Fruit fly (Drosophila melanogaster) whole organism, pupa: ENCODE measurements around the gene CG10089.

Source experiments
- CG10348 ChIP-seq: fragments of 200-800 bp; sonication (Bioruptor generic); IDR thresholded peaks from 2 replicates; pipeline ENCODE4 v1.3.6; 2022; ENCODE audit warnings: missing biosample characterization, missing genetic modification characterization
- CG12605 ChIP-seq: fragments of 200-800 bp; sonication (Bioruptor generic); IDR thresholded peaks from 2 replicates; pipeline ENCODE4 v1.3.6; 2022; ENCODE audit warnings: missing biosample characterization, missing genetic modification characterization
- CG13204 ChIP-seq: fragments of 200-800 bp; sonication (Bioruptor generic); optimal IDR thresholded peaks from 2 replicates; lab custom pipeline; 2018; ENCODE audit warnings: missing biosample characterization, mild to moderate bottlenecking, missing genetic modification characterization, moderate library complexity
- CG14655 ChIP-seq: fragments of 200-800 bp; sonication (Bioruptor generic); optimal IDR thresholded peaks from 3 replicates; lab custom pipeline; 2017; ENCODE audit warnings: mild to moderate bottlenecking, missing biosample characterization, missing genetic modification reagents, missing genetic modification characterization
- CG15710 ChIP-seq: fragments of 200-800 bp; sonication (Bioruptor generic); optimal IDR thresholded peaks from 2 replicates; lab custom pipeline; 2018; ENCODE audit warnings: missing biosample characterization, mild to moderate bottlenecking, missing genetic modification characterization, moderate library complexity
- CG17806 ChIP-seq: fragments of 200-800 bp; sonication (Bioruptor generic); optimal IDR thresholded peaks from 2 replicates; lab custom pipeline; 2018; ENCODE audit warnings: missing biosample characterization, mild to moderate bottlenecking, missing genetic modification characterization, moderate library complexity
- CG32121 ChIP-seq: fragments of 200-800 bp; sonication (Bioruptor generic); IDR thresholded peaks from 2 replicates; pipeline ENCODE4 v1.3.6; 2022; ENCODE audit warnings: missing biosample characterization, missing genetic modification characterization
- CG34367 ChIP-seq: fragments of 200-800 bp; sonication (Bioruptor generic); optimal IDR thresholded peaks from 2 replicates; lab custom pipeline; 2018; ENCODE audit warnings: missing biosample characterization, mild to moderate bottlenecking, missing genetic modification characterization
- CG4496 ChIP-seq: fragments of 200-800 bp; sonication (Bioruptor generic); IDR thresholded peaks from 3 replicates; pipeline ENCODE4 v1.3.6; 2022; ENCODE audit warnings: missing biosample characterization, missing genetic modification characterization
- CG8159 ChIP-seq: fragments of 200-800 bp; sonication (Bioruptor generic); optimal IDR thresholded peaks from 3 replicates; lab custom pipeline; 2018; ENCODE audit warnings: missing biosample characterization, mild to moderate bottlenecking, missing genetic modification characterization, moderate library complexity
- CG8301 ChIP-seq: fragments of 200-800 bp; sonication (Bioruptor generic); optimal IDR thresholded peaks from 2 replicates; lab custom pipeline; 2018; ENCODE audit warnings: missing biosample characterization, mild to moderate bottlenecking, missing genetic modification characterization
- CG9948 ChIP-seq: fragments of 200-800 bp; sonication (Bioruptor generic); optimal IDR thresholded peaks from 2 replicates; lab custom pipeline; 2018; ENCODE audit warnings: missing biosample characterization, mild to moderate bottlenecking, missing genetic modification characterization, moderate library complexity
- D1 ChIP-seq: fragments of 200-800 bp; sonication (Bioruptor generic); optimal IDR thresholded peaks from 2 replicates; lab custom pipeline; 2018; ENCODE audit warnings: missing biosample characterization, mild to moderate bottlenecking, missing genetic modification characterization, moderate library complexity
- EcR ChIP-seq: fragments of 200-800 bp; sonication (Bioruptor generic); optimal IDR thresholded peaks from 3 replicates; lab custom pipeline; 2019; ENCODE audit warnings: missing biosample characterization, missing genetic modification characterization, mild to moderate bottlenecking, moderate library complexity, missing genetic modification reagents
- Ets98B ChIP-seq: fragments of 200-800 bp; sonication (Bioruptor generic); IDR thresholded peaks from 2 replicates; pipeline ENCODE4 v1.3.6; 2022; ENCODE audit warnings: missing biosample characterization, missing genetic modification characterization
- Pif1A ChIP-seq: fragments of 200-800 bp; sonication (Bioruptor generic); optimal IDR thresholded peaks from 3 replicates; lab custom pipeline; 2016; ENCODE audit warnings: missing biosample characterization, missing genetic modification characterization
- Pif1B ChIP-seq: fragments of 200-800 bp; sonication (Bioruptor generic); optimal IDR thresholded peaks from 3 replicates; lab custom pipeline; 2016; ENCODE audit warnings: missing biosample characterization, missing genetic modification characterization
- Snoo ChIP-seq: fragments of 200-800 bp; sonication (Bioruptor generic); optimal IDR thresholded peaks from 3 replicates; lab custom pipeline; 2017; ENCODE audit warnings: missing biosample characterization, mild to moderate bottlenecking, missing genetic modification characterization, inconsistent platforms
- fd96Ca ChIP-seq: fragments of 200-800 bp; sonication (Bioruptor generic); IDR thresholded peaks from 3 replicates; pipeline ENCODE4 v1.3.6; 2022; ENCODE audit warnings: missing biosample characterization, missing genetic modification characterization
- gl ChIP-seq: fragments of 200-800 bp; sonication (Bioruptor generic); optimal IDR thresholded peaks from 2 replicates; lab custom pipeline; 2018; ENCODE audit warnings: missing biosample characterization, mild to moderate bottlenecking, missing genetic modification characterization
- rn ChIP-seq: fragments of 200-800 bp; sonication (Bioruptor generic); IDR thresholded peaks from 2 replicates; pipeline ENCODE4 v1.3.6; 2022; ENCODE audit warnings: missing biosample characterization, missing genetic modification characterization

The CG10089 gene

dm6 chr3L:13451562-13451961, 23.0 kb downstream of the CG10089 start:
- TF ChIP-seq CG4496: no peak
- TF ChIP-seq Pif1B (GFP tag; lab: Kevin White, UChicago): no peak
- TF ChIP-seq CG32121 (GFP tag; lab: Robert Waterston, UW): peak; percentile 66
- peak; percentile 31 for TF ChIP-seq CG14655 (GFP tag; lab: Kevin White, UChicago)
- peak; percentile 9 for TF ChIP-seq CG8159 (tag; lab: Kevin White, UChicago)
- TF ChIP-seq rn: no peak
- no peak for TF ChIP-seq CG34367 (tag; lab: Kevin White, UChicago)
- TF ChIP-seq CG9948 (tag; lab: Kevin White, UChicago): no peak
- no peak for TF ChIP-seq CG12605 (GFP tag; lab: Robert Waterston, UW)
- no peak for TF ChIP-seq EcR (GFP tag; lab: Kevin White, UChicago)
- no peak for TF ChIP-seq D1 (tag; lab: Kevin White, UChicago)
- no peak for TF ChIP-seq CG17806 (tag; lab: Kevin White, UChicago)
- no peak for TF ChIP-seq CG10348
- no peak for TF ChIP-seq CG13204 (GFP tag; lab: Kevin White, UChicago)
- no peak for TF ChIP-seq Ets98B (GFP tag; lab: Robert Waterston, UW)
- TF ChIP-seq gl (tag; lab: Kevin White, UChicago): no peak
- TF ChIP-seq fd96Ca (GFP tag; lab: Robert Waterston, UW): no peak
- no peak for TF ChIP-seq Pif1A
- peak; percentile 44 for TF ChIP-seq CG8301
- no peak for TF ChIP-seq CG15710 (tag; lab: Kevin White, UChicago)
- TF ChIP-seq Snoo (tag; lab: Kevin White, UChicago): peak; percentile 13

dm6 chr3L:13450177-13450793, 24.3 kb downstream of the CG10089 start, which contains the start of the genes JMJD7 and CG10738:
Gene JMJD7 (minus strand): TSS chr3L:13450283.
Gene CG10738 (plus strand): TSS chr3L:13450770.
- TF ChIP-seq CG12605 (GFP tag; lab: Robert Waterston, UW): peak; percentile 79
- TF ChIP-seq CG34367 (tag; lab: Kevin White, UChicago): no peak
- TF ChIP-seq EcR (GFP tag; lab: Kevin White, UChicago): no peak
- TF ChIP-seq CG8159 (tag; lab: Kevin White, UChicago): peak; percentile 99
- peak; percentile 62 for TF ChIP-seq Pif1B (GFP tag; lab: Kevin White, UChicago)
- TF ChIP-seq fd96Ca (GFP tag; lab: Robert Waterston, UW): peak; percentile 72; the same call in 2 of the 3 replicates
- TF ChIP-seq CG4496: peak; percentile 85
- TF ChIP-seq Snoo (tag; lab: Kevin White, UChicago): peak; percentile 1
- peak; percentile 80 for TF ChIP-seq Pif1A
- peak; percentile 22 for TF ChIP-seq D1 (tag; lab: Kevin White, UChicago)
- no peak for TF ChIP-seq CG10348
- TF ChIP-seq CG13204 (GFP tag; lab: Kevin White, UChicago): no peak
- TF ChIP-seq CG14655 (GFP tag; lab: Kevin White, UChicago): peak; percentile 60
- TF ChIP-seq gl (tag; lab: Kevin White, UChicago): no peak
- peak; percentile 18 for TF ChIP-seq CG15710 (tag; lab: Kevin White, UChicago)
- peak; percentile 81 for TF ChIP-seq Ets98B (GFP tag; lab: Robert Waterston, UW)
- peak; percentile 54 for TF ChIP-seq CG32121 (GFP tag; lab: Robert Waterston, UW)
- TF ChIP-seq CG9948 (tag; lab: Kevin White, UChicago): peak; percentile 5
- TF ChIP-seq CG17806 (tag; lab: Kevin White, UChicago): peak; percentile 28
- TF ChIP-seq rn: peak; percentile 52
- peak; percentile 57 for TF ChIP-seq CG8301

dm6 chr3L:13442400-13442799, 32.2 kb downstream of the CG10089 start, which contains the start of gene cmb:
Gene cmb (plus strand): TSS chr3L:13442594.
- TF ChIP-seq CG17806 (tag; lab: Kevin White, UChicago): peak; percentile 81
- TF ChIP-seq CG8159 (tag; lab: Kevin White, UChicago): peak; percentile 89
- peak; percentile 85 for TF ChIP-seq CG15710 (tag; lab: Kevin White, UChicago)
- TF ChIP-seq CG10348: no peak
- TF ChIP-seq CG4496: peak; percentile 97
- peak; percentile 80 for TF ChIP-seq CG9948 (tag; lab: Kevin White, UChicago)
- peak; percentile 97 for TF ChIP-seq CG12605 (GFP tag; lab: Robert Waterston, UW)
- TF ChIP-seq Pif1A: peak; percentile 87
- peak; percentile 86 for TF ChIP-seq CG13204 (GFP tag; lab: Kevin White, UChicago)
- peak; percentile 93 for TF ChIP-seq CG14655 (GFP tag; lab: Kevin White, UChicago)
- TF ChIP-seq Pif1B (GFP tag; lab: Kevin White, UChicago): peak; percentile 84
- TF ChIP-seq rn: peak; percentile 89
- peak; percentile 93 for TF ChIP-seq fd96Ca (GFP tag; lab: Robert Waterston, UW)
- TF ChIP-seq CG34367 (tag; lab: Kevin White, UChicago): peak; percentile 92
- TF ChIP-seq EcR (GFP tag; lab: Kevin White, UChicago): peak; percentile 23
- peak; percentile 85 for TF ChIP-seq CG8301
- TF ChIP-seq D1 (tag; lab: Kevin White, UChicago): peak; percentile 62
- peak; percentile 93 for TF ChIP-seq Ets98B (GFP tag; lab: Robert Waterston, UW)
- peak; percentile 94 for TF ChIP-seq gl (tag; lab: Kevin White, UChicago)
- peak; percentile 93 for TF ChIP-seq CG32121 (GFP tag; lab: Robert Waterston, UW)
- TF ChIP-seq Snoo (tag; lab: Kevin White, UChicago): peak; percentile 72
- TF ChIP-seq, all 21 proteins: peak for 20

dm6 chr3L:13440370-13440960, 34.1 kb downstream of the CG10089 start, which contains the start of the genes CG10140 and CG14109:
Gene CG10140 (minus strand): TSS chr3L:13440470.
Gene CG14109 (plus strand): TSS chr3L:13440910.
- TF ChIP-seq Snoo (tag; lab: Kevin White, UChicago) (no peak), Pif1B (GFP tag; lab: Kevin White, UChicago) (no peak), CG12605 (GFP tag; lab: Robert Waterston, UW) (no peak), CG9948 (tag; lab: Kevin White, UChicago) (no peak), CG10348 (no peak)
